Worm (Caenorhabditis elegans): Measurements from ENCODE around the gene str-13.

DNA sequence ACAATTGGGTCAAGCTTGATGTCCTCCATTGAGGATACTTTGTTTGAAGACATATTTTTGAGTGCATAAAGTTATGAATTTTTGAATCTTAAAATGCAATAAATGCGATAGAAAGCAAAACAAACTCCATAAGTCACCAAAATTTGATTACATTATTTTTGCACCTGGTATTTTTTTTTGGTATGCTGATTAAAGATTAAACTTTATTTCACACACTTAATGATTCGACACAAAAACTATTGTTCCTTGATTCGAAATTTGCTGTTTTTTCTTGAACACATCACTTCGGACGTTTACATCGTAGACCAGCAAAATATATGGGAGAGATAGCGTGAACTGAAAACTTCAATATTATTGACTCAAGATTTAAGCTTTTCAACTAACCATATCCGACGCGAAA, 13.2 kb upstream of the str-13 start, which contains the start of gene srg-61:
- no peak for TF ChIP-seq sup-37 (GFP tag; optimal IDR thresholded peaks at IDR 0.05)
- no peak for TF ChIP-seq ama-1 (optimal IDR thresholded peaks at IDR 0.05)
- no peak for TF ChIP-seq lin-39 (tag; optimal IDR thresholded peaks at IDR 0.05)
- TF ChIP-seq unc-62 (GFP tag; optimal IDR thresholded peaks at IDR 0.05), result no peak
